Fruit fly (Drosophila melanogaster) whole organism, larva: Measurements from ENCODE around the gene CG43331.

Experiments used
- noc ChIP-seq: fragments of 200-800 bp; sonication (Bioruptor generic); optimal IDR thresholded peaks from 3 replicates; lab custom pipeline; 2019; ENCODE audit warnings: missing biosample characterization, mild to moderate bottlenecking, missing genetic modification characterization, moderate library complexity

The CG43331 gene

DNA sequence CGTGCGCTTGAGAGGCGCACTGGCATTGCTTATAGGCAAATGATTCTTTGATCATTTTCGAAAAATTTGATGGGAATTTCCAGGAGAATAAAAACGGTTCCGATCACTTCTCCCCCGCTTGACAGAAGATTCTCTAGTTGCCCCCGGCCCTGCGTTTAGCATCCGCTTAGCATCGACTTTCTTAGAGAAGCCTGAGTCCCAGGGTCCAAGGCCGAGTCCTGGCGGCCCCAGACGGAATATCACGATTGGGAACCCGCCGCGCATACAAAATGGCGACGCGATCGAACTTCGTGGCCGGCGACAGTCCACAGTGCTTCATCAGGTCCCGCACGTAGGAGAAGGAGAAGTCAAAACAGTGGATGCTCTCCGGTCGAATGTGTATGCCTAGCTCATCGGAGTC, at the start of gene CG43331:
Gene CG43331 (minus strand): TSS at position 101 of the 400 bp plus-strand sequence.
- TF ChIP-seq noc (tag; lab: Kevin White, UChicago) = no peak

DNA sequence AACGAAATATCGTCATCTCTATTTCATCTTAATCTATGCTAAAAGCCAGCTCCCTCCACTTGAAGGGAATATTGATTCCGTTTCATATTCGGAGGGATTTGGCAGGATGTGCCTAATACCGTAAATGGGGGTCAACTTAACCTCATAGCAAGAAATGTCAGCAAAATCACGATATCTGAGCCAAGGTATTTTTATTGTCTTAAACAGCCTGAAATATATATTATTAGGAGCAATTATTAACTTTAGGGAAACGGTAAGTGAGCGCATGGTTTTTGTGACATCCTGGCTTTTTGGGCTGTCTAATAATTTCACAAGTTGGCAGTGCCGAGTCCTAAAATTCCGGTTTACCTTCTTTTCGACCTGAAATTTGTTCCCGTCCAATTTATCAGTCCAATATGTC, 46.3 kb upstream of the CG43331 start, which contains the start of gene Trxr2:
Gene Trxr2 (plus strand): TSS at position 301 of the 400 bp plus-strand sequence.
- no peak for TF ChIP-seq noc (tag; lab: Kevin White, UChicago)

DNA sequence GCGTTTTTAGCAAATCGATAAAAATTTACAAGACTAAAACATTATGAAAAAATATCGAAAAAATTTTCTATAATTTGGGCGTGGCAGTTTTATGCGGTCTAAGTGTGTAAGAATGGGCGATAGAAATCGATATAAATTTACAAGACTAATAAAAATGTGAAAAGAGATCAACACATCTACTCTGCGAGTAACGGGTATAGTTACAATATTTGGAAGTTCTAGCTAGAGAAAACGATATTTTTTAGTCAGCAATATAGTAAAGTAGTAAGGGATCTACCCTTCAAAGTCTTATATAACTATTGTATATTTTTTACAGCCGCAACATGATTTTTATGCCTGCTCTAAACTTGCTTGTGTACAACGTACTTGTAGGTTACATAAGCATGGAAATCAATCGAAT, 44.5 kb upstream of the CG43331 start, which contains the start of gene CG11404:
Gene CG11404 (plus strand): TSS at position 301 of the 400 bp plus-strand sequence.
- TF ChIP-seq noc (tag; lab: Kevin White, UChicago) = no peak

DNA sequence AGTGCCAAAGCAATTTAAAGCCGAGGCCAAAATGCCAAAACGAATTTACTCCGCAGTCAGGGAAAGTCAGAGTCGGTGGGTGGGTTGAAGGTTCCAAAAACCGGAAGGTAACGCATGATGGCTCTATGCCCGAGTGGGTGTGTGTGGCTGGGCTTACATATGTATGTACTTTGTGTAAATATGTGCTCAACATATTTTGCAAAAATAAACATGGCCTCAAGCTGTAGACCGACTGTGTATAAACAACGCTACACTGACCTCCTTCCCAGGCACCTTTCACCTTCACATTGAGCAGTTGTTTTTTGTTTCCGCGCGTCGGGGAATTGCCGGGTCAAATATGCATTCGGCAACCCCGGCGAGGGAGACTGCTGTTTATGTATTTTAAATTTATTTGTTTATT, 16.4 kb upstream of the CG43331 start:
- TF ChIP-seq noc (tag; lab: Kevin White, UChicago) = no peak

DNA sequence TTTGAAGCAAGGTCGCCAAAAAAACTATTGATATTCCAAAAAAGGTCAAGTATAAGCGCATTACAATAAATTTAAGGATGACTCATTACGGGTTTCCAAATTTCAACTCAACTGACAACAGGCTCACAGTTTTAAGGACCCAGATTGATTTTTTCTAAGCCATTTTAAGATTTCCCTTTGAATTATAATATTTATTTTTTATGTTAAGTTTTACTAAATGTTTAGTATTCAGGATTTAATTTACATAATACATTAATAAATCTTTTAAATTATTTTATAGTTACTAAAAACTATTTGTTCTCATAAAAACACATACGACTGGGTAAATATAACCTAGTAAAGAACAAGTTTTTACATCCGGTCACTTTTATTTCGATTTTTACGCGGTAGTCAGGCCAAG, 1.5 kb upstream of the CG43331 start, which contains the start of gene CG43329:
Gene CG43329 (minus strand): TSS at position 101 of the 400 bp plus-strand sequence.
- no peak for TF ChIP-seq noc (tag; lab: Kevin White, UChicago)

DNA sequence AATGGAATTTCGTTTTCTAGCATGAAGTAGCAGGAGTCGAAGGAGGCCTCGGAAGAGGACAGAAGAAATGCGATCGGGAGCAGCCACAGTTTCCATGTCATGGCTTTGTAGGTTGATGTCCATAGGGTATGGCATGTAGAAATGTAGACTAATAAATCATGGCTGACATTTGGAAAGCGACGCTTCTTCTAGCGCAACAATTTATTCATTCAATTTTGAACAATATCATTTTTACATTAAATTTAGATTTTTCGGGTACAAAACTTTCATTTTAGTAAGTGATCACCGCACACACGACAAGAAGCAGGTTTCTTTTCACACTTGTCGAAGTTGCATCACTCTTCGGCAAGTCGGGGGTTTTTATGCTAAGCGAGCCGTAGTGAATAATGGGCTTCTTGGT, 693 bp upstream of the CG43331 start, which contains the start of gene CG43330:
Gene CG43330 (minus strand): TSS at position 101 of the 400 bp plus-strand sequence.
- no peak for TF ChIP-seq noc (tag; lab: Kevin White, UChicago)

DNA sequence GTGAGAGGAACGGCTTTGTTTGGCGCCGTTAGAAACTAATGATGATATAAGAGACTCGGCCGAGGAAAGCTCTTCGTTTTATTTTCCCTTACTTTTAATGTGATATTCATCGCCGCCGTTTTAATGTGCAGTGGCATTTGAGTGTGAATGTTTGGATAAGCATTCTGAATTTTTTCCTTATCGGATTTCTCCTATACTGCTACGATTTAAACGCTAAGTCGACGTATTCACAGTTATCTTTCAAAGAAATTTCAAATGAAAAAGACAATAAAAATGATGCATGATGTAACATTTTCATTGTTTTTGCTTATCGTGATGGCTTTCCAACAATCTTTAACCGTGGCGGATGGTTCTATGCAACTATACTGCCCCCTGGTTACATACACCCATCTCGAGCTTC, 2.3 kb downstream of the CG43331 start, which contains the start of gene CG43312:
Gene CG43312 (plus strand): TSS at position 301 of the 400 bp plus-strand sequence.
- no peak for TF ChIP-seq noc (tag; lab: Kevin White, UChicago)

DNA sequence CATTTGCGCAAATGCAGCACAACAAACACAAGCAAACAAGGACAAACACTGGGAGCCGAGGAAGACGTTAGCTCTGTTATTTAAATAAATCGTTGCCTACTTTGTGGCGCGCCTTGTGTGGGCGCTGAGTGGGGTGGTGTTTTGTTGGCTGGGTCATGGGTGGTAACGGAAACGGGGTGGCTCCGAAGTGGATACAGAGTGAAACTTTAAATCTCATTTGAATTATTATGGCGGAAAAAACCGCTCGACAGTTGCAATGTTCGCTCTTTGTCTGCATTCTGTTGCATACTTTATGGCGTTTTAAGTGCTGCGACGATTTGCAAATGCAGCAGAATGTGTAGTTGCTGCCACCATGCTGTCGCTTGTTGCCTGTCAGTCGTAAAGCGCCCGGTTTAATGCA, 6.0 kb downstream of the CG43331 start:
- no peak for TF ChIP-seq noc (tag; lab: Kevin White, UChicago)

DNA sequence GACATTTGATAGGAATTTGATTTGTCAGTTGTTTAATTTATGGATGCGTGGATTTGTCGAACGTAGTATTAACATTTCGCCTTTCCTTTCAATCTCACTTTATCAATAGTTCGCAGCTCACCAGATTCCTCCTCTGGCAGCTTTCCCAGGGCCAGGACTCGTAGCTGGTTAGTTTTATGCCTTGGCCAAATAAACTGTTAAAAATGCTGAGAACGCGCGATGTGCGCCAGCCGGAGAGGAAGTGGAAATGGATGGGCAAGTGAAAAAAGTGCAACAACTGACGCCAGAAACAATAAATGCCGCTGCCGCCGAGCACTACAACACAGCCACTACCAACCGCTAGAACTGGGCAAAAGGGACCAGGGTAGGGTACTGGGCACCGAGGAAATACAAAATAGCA, 20.2 kb downstream of the CG43331 start:
- no peak for TF ChIP-seq noc (tag; lab: Kevin White, UChicago)

DNA sequence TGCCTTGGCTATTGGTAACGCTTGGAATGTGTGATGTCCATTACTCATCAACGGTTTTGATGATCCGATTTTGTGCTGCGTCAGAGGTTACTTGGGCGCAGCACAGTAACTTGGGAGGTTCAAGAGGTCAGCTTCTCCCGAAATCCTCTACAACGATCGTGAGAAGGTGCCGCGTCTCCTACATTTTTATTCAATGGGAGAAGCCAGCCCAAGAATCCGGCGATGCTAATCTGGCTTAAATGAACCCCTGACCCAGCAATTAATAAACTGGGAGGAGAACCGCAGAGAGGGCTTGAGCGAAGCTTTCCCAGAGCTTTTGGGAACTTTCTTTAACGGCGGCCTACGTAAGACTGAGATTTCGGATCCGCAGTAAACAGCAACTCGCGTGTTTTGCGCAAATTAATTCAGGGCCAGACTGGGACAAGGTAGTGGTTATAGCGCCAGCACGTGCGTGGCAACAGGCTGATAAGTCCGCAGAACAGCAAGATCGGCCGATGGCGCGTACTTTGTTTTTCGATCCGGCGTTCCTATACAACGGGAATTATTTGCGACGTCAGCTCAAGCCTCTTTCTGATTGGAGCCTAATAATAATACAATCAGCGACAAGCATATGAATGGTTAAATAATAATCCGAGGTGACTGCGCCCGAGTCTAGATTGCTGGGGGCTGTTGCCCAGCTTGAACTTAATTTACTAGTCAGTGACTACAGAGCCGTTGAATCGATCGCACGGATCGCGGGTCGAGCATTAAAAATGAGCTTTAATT, 29.4 kb downstream of the CG43331 start, which contains the start of gene CG11425:
Gene CG11425 (plus strand): TSS at position 715 of the 765 bp plus-strand sequence.
- TF ChIP-seq noc (tag; lab: Kevin White, UChicago) = no peak

DNA sequence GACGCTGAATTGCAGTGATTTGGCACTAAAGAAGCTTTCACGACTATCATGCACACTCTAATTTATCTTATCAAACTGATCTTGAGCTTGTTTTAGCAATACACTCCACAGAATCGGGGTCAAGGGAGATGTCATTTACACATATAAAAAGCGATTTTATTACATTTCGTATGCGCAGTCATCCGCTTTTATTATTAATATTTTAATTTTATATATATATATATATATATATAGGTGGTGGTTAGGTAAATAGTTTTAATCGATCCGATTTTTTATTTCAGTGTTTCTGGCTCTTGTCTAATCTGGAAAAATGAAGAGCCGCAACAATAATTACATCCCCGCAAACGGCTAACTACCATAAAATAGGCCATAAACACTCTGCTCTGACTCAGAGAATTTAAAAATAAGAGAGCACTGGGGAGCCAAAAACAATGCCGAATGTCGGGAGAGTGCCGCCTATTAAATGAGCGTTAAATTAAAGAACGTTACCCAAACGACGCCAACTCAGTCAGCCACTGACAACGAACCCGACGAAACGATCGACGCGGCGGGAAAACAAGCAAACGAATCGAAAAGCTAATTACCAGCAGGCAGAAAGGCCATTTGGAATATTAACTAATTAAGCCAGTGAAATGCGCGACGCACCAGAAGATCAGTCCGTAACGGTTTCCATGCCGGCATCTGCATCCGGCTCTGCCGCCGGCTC, 31.9 kb downstream of the CG43331 start:
- peak; percentile 85 for TF ChIP-seq noc (tag; lab: Kevin White, UChicago)

DNA sequence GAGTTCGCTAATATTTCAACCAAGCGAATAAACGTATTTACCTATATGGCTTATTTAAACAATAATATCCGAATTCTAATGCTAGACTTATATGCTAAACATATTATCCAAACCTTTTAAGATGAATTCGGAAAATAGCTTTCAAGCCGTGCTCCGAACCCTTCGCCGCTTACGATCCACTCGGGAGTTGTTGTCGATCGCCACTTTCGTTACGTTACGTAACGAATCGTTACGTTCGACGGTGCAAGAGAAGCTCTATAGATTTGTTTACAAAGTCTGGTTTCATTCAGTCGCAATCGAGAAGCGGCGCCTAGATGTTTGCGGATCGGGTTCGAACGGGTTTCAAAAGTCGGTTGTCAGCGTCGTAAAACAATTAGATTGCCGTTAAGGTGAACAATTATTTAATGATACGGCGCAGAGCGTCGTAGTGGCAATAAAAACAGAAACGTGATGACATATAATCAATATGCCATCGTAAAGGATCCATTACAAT, 33.3 kb downstream of the CG43331 start, which contains the start of gene CG11426:
Gene CG11426 (plus strand): TSS at position 258 of the 493 bp plus-strand sequence.
- no peak for TF ChIP-seq noc (tag; lab: Kevin White, UChicago)

DNA sequence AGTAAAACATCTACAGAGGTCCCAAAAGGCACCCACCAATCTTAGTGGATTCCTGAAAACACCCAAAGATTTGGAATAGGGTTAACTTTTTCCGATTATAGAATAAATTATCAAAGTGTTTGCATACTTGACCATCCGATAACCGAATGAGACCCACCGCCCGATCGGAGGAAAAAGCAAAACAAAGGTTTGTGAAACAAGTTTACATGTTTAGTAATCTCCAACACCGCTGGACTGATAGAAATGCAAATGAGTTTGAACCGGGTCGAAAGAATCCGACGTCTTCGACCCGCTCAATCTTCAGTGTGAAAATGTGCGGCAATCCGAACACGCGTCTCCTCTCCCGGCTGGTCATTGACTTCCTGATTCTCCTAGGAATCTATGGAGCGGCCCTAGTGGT, 35.1 kb downstream of the CG43331 start, which contains the start of gene CG11437:
Gene CG11437 (plus strand): TSS at position 301 of the 400 bp plus-strand sequence.
- no peak for TF ChIP-seq noc (tag; lab: Kevin White, UChicago)

DNA sequence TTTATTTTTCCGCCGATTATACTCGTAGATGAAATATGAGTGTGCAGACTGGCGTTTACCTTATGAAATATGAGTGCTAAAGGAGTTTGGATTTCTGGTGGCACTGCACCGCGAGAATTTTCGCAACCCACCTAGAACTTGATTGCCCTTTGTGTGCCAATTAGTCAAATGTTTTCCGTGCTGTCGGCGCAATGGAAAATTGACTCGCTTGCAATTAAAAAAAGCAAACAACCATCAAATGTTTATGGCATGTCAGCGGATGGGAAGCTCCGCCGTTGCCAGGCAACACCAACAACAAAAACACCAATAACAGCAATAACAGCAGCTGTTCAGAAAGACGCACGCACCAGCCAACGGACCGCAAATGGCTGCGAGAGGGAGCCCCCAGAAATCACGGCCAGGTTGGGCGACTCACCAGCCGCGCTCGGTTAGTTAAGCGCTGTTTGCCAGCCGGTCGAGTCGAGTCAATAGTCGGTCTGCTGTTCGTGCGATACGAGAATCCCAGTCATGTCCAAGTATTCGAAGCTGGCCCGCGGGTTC, 37.2 kb downstream of the CG43331 start:
- TF ChIP-seq noc (tag; lab: Kevin White, UChicago) = no peak
